Fruit fly (Drosophila melanogaster) whole organism, wandering third instar larva: ENCODE measurements around the gene Cht5.

ENCODE experiments used
- Abd-B ChIP-seq: fragments of >200 bp; optimal IDR thresholded peaks from 2 replicates; lab custom pipeline; 2017; ENCODE audit warnings: missing biosample characterization, missing genetic modification characterization
- Hr78 ChIP-seq: fragments of >200 bp; optimal IDR thresholded peaks from 2 replicates; lab custom pipeline; 2017; ENCODE audit warnings: missing biosample characterization, missing genetic modification characterization
- Hr83 ChIP-seq: fragments of 200-300 bp; sonication (Bioruptor generic); optimal IDR thresholded peaks from 2 replicates; lab custom pipeline; 2016; ENCODE audit warnings: missing biosample characterization, mild to moderate bottlenecking, missing genetic modification characterization, moderate library complexity; ENCODE audit not compliant: poor library complexity, severe bottlenecking
- Mio ChIP-seq: sonication (Bioruptor generic); optimal IDR thresholded peaks from 2 replicates; lab custom pipeline; 2016; ENCODE audit warnings: missing biosample characterization, missing genetic modification characterization
- OdsH ChIP-seq: fragments of 200-800 bp; sonication (Bioruptor generic); optimal IDR thresholded peaks from 2 replicates; lab custom pipeline; 2016; ENCODE audit warnings: missing biosample characterization, mild to moderate bottlenecking, missing genetic modification characterization
- Vsx2 ChIP-seq: fragments of 200-300, 225-300 bp; sonication (Bioruptor generic); optimal IDR thresholded peaks from 2 replicates; lab custom pipeline; 2018; ENCODE audit warnings: missing biosample characterization, missing genetic modification characterization; ENCODE audit not compliant: partially characterized antibody
- h ChIP-seq: fragments of 200-800 bp; sonication (Bioruptor generic); optimal IDR thresholded peaks from 3 replicates; lab custom pipeline; 2016; ENCODE audit warnings: missing biosample characterization, mild to moderate bottlenecking, missing genetic modification characterization
- jim ChIP-seq: fragments of 175-275, 200-325 bp; sonication (Bioruptor generic); optimal IDR thresholded peaks from 2 replicates; lab custom pipeline; 2016; ENCODE audit warnings: missing biosample characterization, mild to moderate bottlenecking, missing genetic modification characterization
- pan ChIP-seq: fragments of >200 bp; optimal IDR thresholded peaks from 2 replicates; lab custom pipeline; 2017
- psq ChIP-seq: fragments of 200-800 bp; sonication (Bioruptor generic); optimal IDR thresholded peaks from 3 replicates; lab custom pipeline; 2017; ENCODE audit warnings: missing biosample characterization, mild to moderate bottlenecking, missing genetic modification characterization, moderate library complexity
- sv ChIP-seq: fragments of 200-800 bp; sonication (Bioruptor generic); optimal IDR thresholded peaks from 3 replicates; lab custom pipeline; 2016; ENCODE audit warnings: missing biosample characterization, missing genetic modification characterization
- woc ChIP-seq: sonication (Bioruptor generic); optimal IDR thresholded peaks from 2 replicates; lab custom pipeline; 2016; ENCODE audit warnings: missing biosample characterization, mild to moderate bottlenecking, missing genetic modification characterization

DNA sequence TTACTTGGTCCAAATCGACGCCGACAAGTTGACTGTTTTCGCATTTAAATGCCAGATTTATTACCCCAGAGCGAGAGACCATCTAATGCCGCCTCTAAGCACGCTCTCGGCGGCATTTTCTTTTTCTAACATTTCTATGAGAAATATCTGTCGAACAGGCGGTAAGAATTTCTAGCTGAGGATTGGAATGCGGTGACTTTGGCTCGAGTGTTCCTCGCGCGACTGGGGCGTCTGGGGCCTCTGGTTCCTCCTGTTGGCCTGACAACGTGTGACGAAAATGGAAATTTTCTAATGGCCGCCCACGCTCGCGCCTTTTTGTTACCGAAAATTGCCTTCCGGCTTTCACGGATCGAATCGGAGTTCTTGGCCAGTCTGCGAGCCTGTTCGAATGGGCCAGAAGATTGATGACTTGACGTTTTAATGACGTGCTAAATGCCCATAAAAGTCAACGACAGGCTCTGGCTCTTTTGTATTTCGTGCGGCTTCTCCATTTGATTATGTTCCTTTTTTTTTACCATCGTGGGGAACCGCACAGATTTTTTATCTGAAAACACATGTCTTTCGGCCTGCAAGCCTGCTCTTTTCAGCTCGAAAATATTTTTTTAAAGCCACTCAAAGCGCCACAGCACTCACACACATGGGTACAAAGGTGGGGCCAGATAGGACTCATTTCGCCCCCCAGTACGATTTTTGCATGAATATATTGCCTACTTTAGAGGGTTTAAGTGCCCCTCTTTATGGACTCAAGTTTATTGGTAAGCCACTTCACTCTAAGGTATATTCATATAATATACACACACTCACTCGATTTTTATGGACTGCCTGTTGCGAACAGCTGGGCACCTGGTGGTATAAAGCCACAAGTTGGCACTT is 34.1 kb downstream of the Cht5 start:
- TF ChIP-seq Hr78 (GFP tag; lab: Kevin White, UChicago) (no peak), h (GFP tag; lab: Kevin White, UChicago) (no peak), Abd-B (no peak), Mio (no peak), sv (GFP tag; lab: Kevin White, UChicago) (no peak), Hr83 (GFP tag; lab: Kevin White, UChicago) (no peak), OdsH (GFP tag; lab: Kevin White, UChicago) (no peak), Vsx2 (peak; percentile 16), woc (no peak), psq (GFP tag; lab: Kevin White, UChicago) (no peak), jim (GFP tag; lab: Kevin White, UChicago) (no peak), pan (lab: Kevin White, UChicago) (no peak)
